Worm (Caenorhabditis elegans) whole organism, early embryonic: Measurements from ENCODE around the gene sru-16.

Experiments
- F13C5.2 ChIP-seq: sonication (generic microtip); optimal IDR thresholded peaks from 2 replicates; lab custom pipeline; 2017; ENCODE audit warnings: mild to moderate bottlenecking, missing genetic modification characterization, inconsistent platforms, missing compliant biosample characterization
- aly-1 ChIP-seq: sonication (generic microtip); optimal IDR thresholded peaks from 2 replicates; lab custom pipeline; 2016; ENCODE audit warnings: missing genetic modification characterization, missing compliant biosample characterization
- ama-1 ChIP-seq: fragments of 150-350 bp; optimal IDR thresholded peaks from 2 replicates; lab custom pipeline; 2014
- ceh-13 ChIP-seq: fragments of 200-800 bp; sonication (Bioruptor generic); optimal IDR thresholded peaks from 2 replicates; lab custom pipeline; 2018; ENCODE audit warnings: mild to moderate bottlenecking, missing genetic modification characterization, missing compliant biosample characterization
- ets-7 ChIP-seq: sonication (generic microtip); optimal IDR thresholded peaks from 2 replicates; lab custom pipeline; 2016; ENCODE audit warnings: missing genotype, missing genetic modification characterization, missing compliant biosample characterization
- flt-1 ChIP-seq: fragments of 200-800 bp; sonication (Bioruptor generic); IDR thresholded peaks from 2 replicates; pipeline ENCODE4 v1.3.6; 2022; ENCODE audit warnings: missing genetic modification characterization, missing compliant biosample characterization
- hnd-1 ChIP-seq: sonication (generic microtip); optimal IDR thresholded peaks from 2 replicates; lab custom pipeline; 2016; ENCODE audit warnings: missing genetic modification characterization, missing compliant biosample characterization
- pes-1 ChIP-seq: fragments of 200-800 bp; sonication (Bioruptor generic); IDR thresholded peaks from 2 replicates; pipeline ENCODE4 v1.3.6; 2022; ENCODE audit warnings: missing genetic modification reagents, missing genetic modification characterization, missing compliant biosample characterization
- scrt-1 ChIP-seq: fragments of 200-800 bp; sonication (Bioruptor generic); IDR thresholded peaks from 2 replicates; pipeline ENCODE4 v1.3.6; 2022; ENCODE audit warnings: missing genetic modification characterization, missing compliant biosample characterization
- sea-1 ChIP-seq: fragments of 200-800 bp; sonication (Bioruptor generic); conservative IDR thresholded peaks from 2 replicates; pipeline ENCODE4 v1.3.6; 2022; ENCODE audit warnings: missing genetic modification characterization, missing compliant biosample characterization

DNA sequence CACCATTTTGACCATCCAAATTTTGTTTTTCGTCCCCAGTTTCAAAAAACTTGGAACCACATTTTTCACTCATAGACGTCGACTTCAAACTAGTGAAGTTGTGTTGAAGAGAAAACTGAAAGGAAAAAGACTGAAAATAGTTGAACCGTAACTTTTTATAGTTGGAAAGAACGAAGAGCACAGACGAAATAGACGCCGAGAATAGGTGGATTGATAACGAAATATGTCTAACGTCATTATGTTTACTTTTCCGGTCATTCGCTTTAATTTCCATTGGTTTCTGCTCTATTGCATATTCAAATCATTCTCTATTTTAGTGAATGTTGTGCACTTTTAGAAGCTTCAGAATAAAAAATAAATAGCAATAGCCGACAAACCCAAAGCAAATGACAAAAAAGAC, 30.7 kb downstream of the sru-16 start, which contains the start of gene C08F11.13:
- no peak for TF ChIP-seq scrt-1 (GFP tag; lab: Robert Waterston, UW)
- TF ChIP-seq ama-1 (lab: Kevin White, UChicago) = no peak
- no peak for TF ChIP-seq F13C5.2 (tag; lab: Kevin White, UChicago)
- no peak for TF ChIP-seq flt-1
- TF ChIP-seq ceh-13 (GFP tag; lab: Kevin White, UChicago) = no peak
- no peak for TF ChIP-seq aly-1 (tag; lab: Kevin White, UChicago)
- TF ChIP-seq ets-7 (tag; lab: Kevin White, UChicago) = no peak
- TF ChIP-seq sea-1 (GFP tag; lab: Robert Waterston, UW) = no peak
- TF ChIP-seq pes-1 (GFP tag; lab: Robert Waterston, UW) = no peak
- no peak for TF ChIP-seq hnd-1 (tag; lab: Kevin White, UChicago)
